Worm (Caenorhabditis elegans): ENCODE results near the gene K09E2.2.

- peak; percentile 64 for TF ChIP-seq unc-62 (GFP tag; optimal IDR thresholded peaks at IDR 0.05)
- no peak for TF ChIP-seq nhr-2 (tag; optimal IDR thresholded peaks at IDR 0.05)
- no peak for TF ChIP-seq snpc-4 (tag; optimal IDR thresholded peaks at IDR 0.05)
- no peak for TF ChIP-seq nhr-28 (tag; optimal IDR thresholded peaks at IDR 0.05)
These were observed 51.0 kb downstream of the K09E2.2 start for ce11 chrX:8723840-8724239.
